Fruit fly (Drosophila melanogaster) whole organism, wandering third instar larva: ENCODE data around the gene Atg8a.

ENCODE experiments used
- Dfd ChIP-seq: fragments of >200 bp; optimal IDR thresholded peaks from 2 replicates; lab custom pipeline; 2017; ENCODE audit warnings: missing biosample characterization, missing genetic modification characterization
- OdsH ChIP-seq: fragments of 200-800 bp; sonication (Bioruptor generic); optimal IDR thresholded peaks from 2 replicates; lab custom pipeline; 2016; ENCODE audit warnings: missing biosample characterization, mild to moderate bottlenecking, missing genetic modification characterization
- foxo ChIP-seq, 2 experiments: fragments of 200-800 bp; sonication (Bioruptor generic); optimal IDR thresholded peaks; 2 replicates in 1 of 2; 3 replicates in 1 of 2; lab custom pipeline; 2016 to 2017; ENCODE audit warnings: missing biosample characterization in 2 of 2, missing genetic modification characterization in 2 of 2
- jim ChIP-seq: fragments of 175-275, 200-325 bp; sonication (Bioruptor generic); optimal IDR thresholded peaks from 2 replicates; lab custom pipeline; 2016; ENCODE audit warnings: missing biosample characterization, mild to moderate bottlenecking, missing genetic modification characterization
- psq ChIP-seq: fragments of 200-800 bp; sonication (Bioruptor generic); optimal IDR thresholded peaks from 3 replicates; lab custom pipeline; 2017; ENCODE audit warnings: missing biosample characterization, mild to moderate bottlenecking, missing genetic modification characterization, moderate library complexity
- rgr ChIP-seq: fragments of 200-800 bp; sonication (Bioruptor generic); optimal IDR thresholded peaks from 3 replicates; lab custom pipeline; 2016; ENCODE audit warnings: missing biosample characterization, mild to moderate bottlenecking, missing genetic modification characterization
- sv ChIP-seq: fragments of 200-800 bp; sonication (Bioruptor generic); optimal IDR thresholded peaks from 3 replicates; lab custom pipeline; 2016; ENCODE audit warnings: missing biosample characterization, missing genetic modification characterization

DNA sequence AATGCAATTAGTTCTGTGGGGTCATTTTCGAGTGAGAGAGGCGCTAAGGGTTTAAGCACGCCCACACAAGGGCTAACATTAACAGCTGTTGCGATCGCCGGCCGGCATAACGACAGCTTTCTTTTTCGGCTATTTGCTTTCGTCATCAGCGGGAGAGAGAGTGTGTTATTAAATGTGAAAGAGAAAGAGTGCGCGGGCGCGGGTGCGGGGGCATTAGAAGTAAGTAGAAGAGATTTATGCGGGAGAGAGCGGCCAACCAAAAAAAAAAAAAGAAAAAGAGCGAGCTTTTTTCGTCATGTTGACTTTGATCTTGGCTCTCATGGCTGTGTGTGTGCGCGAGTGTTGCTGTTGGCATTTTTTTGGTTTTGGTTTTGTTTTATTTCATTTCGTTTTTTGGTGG lies 46.0 kb upstream of the Atg8a start:
- TF ChIP-seq Dfd (GFP tag; lab: Kevin White, UChicago): no peak
- no peak for TF ChIP-seq jim (GFP tag; lab: Kevin White, UChicago)
- TF ChIP-seq sv: no peak
- no peak for TF ChIP-seq psq
- no peak for TF ChIP-seq rgr (GFP tag; lab: Kevin White, UChicago)
- no peak for TF ChIP-seq OdsH (GFP tag; lab: Kevin White, UChicago)
- TF ChIP-seq foxo (GFP tag; optimal IDR thresholded peaks at IDR 0.05; lab: Kevin White, UChicago): no peak
